Fruit fly (Drosophila melanogaster) whole organism, embryonic: ENCODE results near the gene Hr83.

ENCODE experiments used
- Aef1 ChIP-seq: fragments of 200-800 bp; sonication (Bioruptor generic); IDR thresholded peaks from 3 replicates; pipeline ENCODE4 v1.3.6; 2022; ENCODE audit warnings: missing biosample characterization, missing genetic modification characterization
- B-H1 ChIP-seq: fragments of 200-800 bp; sonication (Bioruptor generic); IDR thresholded peaks from 3 replicates; pipeline ENCODE4 v1.3.6; 2022; ENCODE audit warnings: missing biosample characterization, missing genetic modification characterization
- CG1024 ChIP-seq: fragments of 200-800 bp; sonication (Bioruptor generic); IDR thresholded peaks from 2 replicates; pipeline ENCODE4 v1.3.6; 2022; ENCODE audit warnings: missing biosample characterization, missing genetic modification characterization
- CG10543 ChIP-seq: fragments of 200-800 bp; sonication (Bioruptor generic); optimal IDR thresholded peaks from 3 replicates; lab custom pipeline; 2017; ENCODE audit warnings: missing biosample characterization, mild to moderate bottlenecking, missing genetic modification characterization, moderate library complexity
- CG12071 ChIP-seq: fragments of 200-800 bp; sonication (Bioruptor generic); optimal IDR thresholded peaks from 3 replicates; lab custom pipeline; 2018; ENCODE audit warnings: missing biosample characterization, mild to moderate bottlenecking, missing genetic modification characterization
- CG13894 ChIP-seq: fragments of 200-800 bp; sonication (Bioruptor generic); optimal IDR thresholded peaks from 3 replicates; lab custom pipeline; 2018; ENCODE audit warnings: missing biosample characterization, mild to moderate bottlenecking, missing genetic modification characterization, moderate library complexity
- CG1529 ChIP-seq: fragments of 200-800 bp; sonication (Bioruptor generic); optimal IDR thresholded peaks from 3 replicates; lab custom pipeline; 2018; ENCODE audit warnings: missing biosample characterization, missing genetic modification characterization
- CG16815 ChIP-seq: fragments of 200-800 bp; sonication (Bioruptor generic); optimal IDR thresholded peaks from 3 replicates; lab custom pipeline; 2017; ENCODE audit warnings: missing biosample characterization, mild to moderate bottlenecking, missing genetic modification characterization
- CG17568 ChIP-seq: fragments of 200-800 bp; sonication (Bioruptor generic); optimal IDR thresholded peaks from 2 replicates; lab custom pipeline; 2018; ENCODE audit warnings: missing biosample characterization, mild to moderate bottlenecking, missing genetic modification characterization, moderate library complexity
- CG1792 ChIP-seq: fragments of 200-800 bp; sonication (Bioruptor generic); optimal IDR thresholded peaks from 2 replicates; lab custom pipeline; 2016; ENCODE audit warnings: missing biosample characterization, missing genetic modification characterization
- CG18619 ChIP-seq: fragments of 200-800 bp; sonication (Bioruptor generic); optimal IDR thresholded peaks from 3 replicates; lab custom pipeline; 2017; ENCODE audit warnings: missing biosample characterization, mild to moderate bottlenecking, missing genetic modification characterization
- CG2129 ChIP-seq: fragments of 200-800 bp; sonication (Bioruptor generic); IDR thresholded peaks from 2 replicates; pipeline ENCODE4 v1.3.6; 2022; ENCODE audit warnings: missing biosample characterization, missing genetic modification characterization; ENCODE audit not compliant: partially characterized antibody
- CG31441 ChIP-seq: fragments of 200-800 bp; sonication (Bioruptor generic); IDR thresholded peaks from 2 replicates; pipeline ENCODE4 v1.3.6; 2022; ENCODE audit warnings: missing biosample characterization, missing genetic modification characterization
- CG4360 ChIP-seq: fragments of 200-800 bp; sonication (Bioruptor generic); IDR thresholded peaks from 2 replicates; pipeline ENCODE4 v1.3.6; 2022; ENCODE audit warnings: missing biosample characterization, missing genetic modification characterization
- CG8924 ChIP-seq: fragments of 200-800 bp; optimal IDR thresholded peaks from 3 replicates; lab custom pipeline; 2019; ENCODE audit warnings: missing biosample characterization, mild to moderate bottlenecking, missing genetic modification characterization, moderate library complexity
- CG9437 ChIP-seq: fragments of 200-800 bp; sonication (Bioruptor generic); optimal IDR thresholded peaks from 2 replicates; lab custom pipeline; 2018; ENCODE audit warnings: missing biosample characterization, mild to moderate bottlenecking, missing genetic modification characterization
- CrebB ChIP-seq: fragments of 200-800 bp; sonication (Bioruptor generic); optimal IDR thresholded peaks from 3 replicates; lab custom pipeline; 2018; ENCODE audit warnings: missing biosample characterization, mild to moderate bottlenecking, missing genetic modification characterization
- D19A ChIP-seq: fragments of 200-800 bp; optimal IDR thresholded peaks from 3 replicates; lab custom pipeline; 2019; ENCODE audit warnings: missing biosample characterization, mild to moderate bottlenecking, missing genetic modification characterization, moderate library complexity
- ERR ChIP-seq: fragments of 200-800 bp; sonication (Bioruptor generic); optimal IDR thresholded peaks from 2 replicates; lab custom pipeline; 2016; ENCODE audit warnings: missing biosample characterization, missing genetic modification characterization
- HLH3B ChIP-seq: fragments of 200-800 bp; sonication (Bioruptor generic); IDR thresholded peaks from 2 replicates; pipeline ENCODE4 v1.3.6; 2022; ENCODE audit warnings: missing biosample characterization, missing genetic modification characterization
- Lim3 ChIP-seq: fragments of 200-800 bp; sonication (Bioruptor generic); IDR thresholded peaks from 2 replicates; pipeline ENCODE4 v1.3.6; 2022; ENCODE audit warnings: missing biosample characterization, missing genetic modification characterization
- Nf-YA ChIP-seq: fragments of 200-800 bp; sonication (Bioruptor generic); IDR thresholded peaks from 2 replicates; pipeline ENCODE4 v1.3.6; 2022; ENCODE audit warnings: missing biosample characterization, missing genetic modification characterization
- NfI ChIP-seq: fragments of 200-800 bp; sonication (Bioruptor generic); optimal IDR thresholded peaks from 3 replicates; lab custom pipeline; 2018; ENCODE audit warnings: missing biosample characterization, mild to moderate bottlenecking, missing genetic modification characterization, moderate library complexity
- Scr ChIP-seq: fragments of 200-800 bp; sonication (Bioruptor generic); IDR thresholded peaks from 2 replicates; pipeline ENCODE4 v1.3.6; 2022; ENCODE audit warnings: missing biosample characterization, missing genetic modification characterization; ENCODE audit not compliant: partially characterized antibody
- Sin3A ChIP-seq: fragments of >200 bp; optimal IDR thresholded peaks from 2 replicates; lab custom pipeline; 2018
- Xrp1 ChIP-seq: fragments of 200-800 bp; sonication (Bioruptor generic); IDR thresholded peaks from 2 replicates; pipeline ENCODE4 v1.3.6; 2022; ENCODE audit warnings: missing biosample characterization, missing genetic modification characterization
- al ChIP-seq: fragments of 200-800 bp; sonication (Bioruptor generic); IDR thresholded peaks from 2 replicates; pipeline ENCODE4 v1.3.6; 2022; ENCODE audit warnings: missing biosample characterization, missing genetic modification characterization
- bab2 ChIP-seq: fragments of 200-800 bp; sonication (Bioruptor generic); optimal IDR thresholded peaks from 2 replicates; lab custom pipeline; 2016; ENCODE audit warnings: missing biosample characterization, missing genetic modification characterization
- cad ChIP-seq: fragments of >200 bp; optimal IDR thresholded peaks from 2 replicates; lab custom pipeline; 2017; ENCODE audit warnings: missing biosample characterization, missing genetic modification characterization
- chinmo ChIP-seq: fragments of 200-800 bp; sonication (Bioruptor generic); IDR thresholded peaks from 4 replicates; pipeline ENCODE4 v1.3.6; 2022; ENCODE audit warnings: missing biosample characterization, missing genetic modification characterization; ENCODE audit not compliant: partially characterized antibody
- chn ChIP-seq: fragments of 200-800 bp; sonication (Bioruptor generic); optimal IDR thresholded peaks from 2 replicates; lab custom pipeline; 2016; ENCODE audit warnings: missing biosample characterization, missing genetic modification characterization
- ci ChIP-seq: fragments of 200-800 bp; sonication (Bioruptor generic); IDR thresholded peaks from 3 replicates; pipeline ENCODE4 v1.3.6; 2022; ENCODE audit warnings: missing biosample characterization, missing genetic modification characterization
- disco-r ChIP-seq: fragments of 200-800 bp; sonication (Bioruptor generic); optimal IDR thresholded peaks from 2 replicates; lab custom pipeline; 2016; ENCODE audit warnings: missing biosample characterization, missing genetic modification characterization
- dmrt11E ChIP-seq: fragments of 200-800 bp; sonication (Bioruptor generic); optimal IDR thresholded peaks from 3 replicates; lab custom pipeline; 2018; ENCODE audit warnings: missing biosample characterization, mild to moderate bottlenecking, missing genetic modification characterization, moderate library complexity
- eve ChIP-seq, 2 experiments: fragments of >200 bp; optimal IDR thresholded peaks; 2 replicates each; lab custom pipeline; 2017; ENCODE audit warnings: missing biosample characterization in 2 of 2, missing genetic modification characterization in 2 of 2
- fd102C ChIP-seq: fragments of 200-800 bp; sonication (Bioruptor generic); optimal IDR thresholded peaks from 2 replicates; lab custom pipeline; 2018; ENCODE audit warnings: missing biosample characterization, mild to moderate bottlenecking, missing genetic modification characterization, moderate library complexity
- fd64A ChIP-seq: fragments of 200-800 bp; sonication (Bioruptor generic); optimal IDR thresholded peaks from 3 replicates; lab custom pipeline; 2018; ENCODE audit warnings: missing biosample characterization, mild to moderate bottlenecking, missing genetic modification characterization
- fd96Cb ChIP-seq: fragments of 200-800 bp; sonication (Bioruptor generic); optimal IDR thresholded peaks from 2 replicates; lab custom pipeline; 2018; ENCODE audit warnings: missing biosample characterization, mild to moderate bottlenecking, missing genetic modification characterization, moderate library complexity
- fu2 ChIP-seq: fragments of 200-800 bp; sonication (Bioruptor generic); optimal IDR thresholded peaks from 2 replicates; lab custom pipeline; 2016; ENCODE audit warnings: missing biosample characterization, missing genetic modification characterization
- hkb ChIP-seq, 2 experiments: fragments of 200-800 bp in 1 of 2; fragments of >200 bp in 1 of 2; sonication (Bioruptor generic) in 1 of 2; IDR thresholded peaks in 1 of 2; optimal IDR thresholded peaks in 1 of 2; 2 replicates each; pipeline versions ENCODE4 v1.3.6 to Lab custom; 2017 to 2022; ENCODE audit warnings: missing biosample characterization in 1 of 2, missing genetic modification characterization in 1 of 2
- ind ChIP-seq: fragments of 200-800 bp; sonication (Bioruptor generic); optimal IDR thresholded peaks from 3 replicates; lab custom pipeline; 2016; ENCODE audit warnings: missing biosample characterization, missing genetic modification characterization
- lab ChIP-seq: fragments of 200-800 bp; sonication (Bioruptor generic); optimal IDR thresholded peaks from 3 replicates; lab custom pipeline; 2017; ENCODE audit warnings: missing biosample characterization, missing genetic modification characterization, mild to moderate bottlenecking, moderate library complexity, missing genetic modification reagents
- otp ChIP-seq: fragments of 200-800 bp; sonication (Bioruptor generic); IDR thresholded peaks from 3 replicates; pipeline ENCODE4, ENCODE4 v1.3.6; 2022; ENCODE audit warnings: missing biosample characterization, missing genetic modification characterization
- phol ChIP-seq: fragments of 200-800 bp; sonication (Bioruptor generic); optimal IDR thresholded peaks from 3 replicates; lab custom pipeline; 2018; ENCODE audit warnings: missing biosample characterization, mild to moderate bottlenecking, missing genetic modification characterization, moderate library complexity
- seq ChIP-seq: fragments of 200-800 bp; sonication (Bioruptor generic); IDR thresholded peaks from 2 replicates; pipeline ENCODE4 v1.3.6; 2022; ENCODE audit warnings: missing biosample characterization, missing genetic modification characterization
- slou ChIP-seq: fragments of 200-800 bp; sonication (Bioruptor generic); optimal IDR thresholded peaks from 3 replicates; lab custom pipeline; 2016; ENCODE audit warnings: missing biosample characterization, missing genetic modification characterization
- so ChIP-seq: fragments of 200-800 bp; sonication (Bioruptor generic); IDR thresholded peaks from 3 replicates; pipeline ENCODE4 v1.3.6; 2022; ENCODE audit warnings: missing biosample characterization, missing genetic modification characterization
- toy ChIP-seq: fragments of 200-800 bp; sonication (Bioruptor generic); IDR thresholded peaks from 2 replicates; pipeline ENCODE4 v1.3.6; 2022; ENCODE audit warnings: missing biosample characterization, missing genetic modification characterization
- vnd ChIP-seq: fragments of 200-800 bp; sonication (Bioruptor generic); IDR thresholded peaks from 3 replicates; pipeline ENCODE4 v1.3.6; 2022; ENCODE audit warnings: missing biosample characterization, missing genetic modification characterization; ENCODE audit not compliant: partially characterized antibody

Hr83 gene

dm6 chr3R:6353624-6354352 is 4.7 kb downstream of the Hr83 start (continued):
- peak; percentile 82 for TF ChIP-seq fd96Cb (tag; lab: Kevin White, UChicago)
- peak; percentile 99 for TF ChIP-seq D19A
- peak; percentile 62; the same call in 1 of the 3 replicates for TF ChIP-seq so
- TF ChIP-seq Aef1 (GFP tag; lab: Robert Waterston, UW): peak; percentile 51; the same call in 1 of the 3 replicates
- no peak for TF ChIP-seq eve (GFP tag; optimal IDR thresholded peaks at IDR 0.05; lab: Kevin White, UChicago)
- TF ChIP-seq B-H1 (GFP tag; lab: Robert Waterston, UW): peak; percentile 56; the same call in 2 of the 3 replicates
- peak; percentile 90 for TF ChIP-seq phol (tag; lab: Kevin White, UChicago)
- no peak for TF ChIP-seq CrebB
- no peak for TF ChIP-seq CG1529
- TF ChIP-seq CG8924: no peak
- TF ChIP-seq CG9437 (GFP tag; lab: Kevin White, UChicago): peak; percentile 82
- TF ChIP-seq CG12071: no peak
- peak; percentile 45; the same call in 1 of the 2 replicates for TF ChIP-seq HLH3B (GFP tag; lab: Robert Waterston, UW)
- no peak for TF ChIP-seq fd102C (GFP tag; lab: Kevin White, UChicago)
- TF ChIP-seq CG17568: peak; percentile 47
- no peak for TF ChIP-seq vnd (GFP tag; lab: Robert Waterston, UW)
- TF ChIP-seq Nf-YA (GFP tag; lab: Robert Waterston, UW): no peak
- peak; percentile 64 for TF ChIP-seq disco-r
- TF ChIP-seq chinmo: no peak
- TF ChIP-seq Sin3A (lab: Kevin White, UChicago): no peak
- peak; percentile 12; the same call in 1 of the 3 replicates for TF ChIP-seq otp (GFP tag; lab: Robert Waterston, UW)
- peak; percentile 76 for TF ChIP-seq dmrt11E (tag; lab: Kevin White, UChicago)
- TF ChIP-seq CG16815 (GFP tag; lab: Kevin White, UChicago): peak; percentile 65
- peak; percentile 80 for TF ChIP-seq CG18619 (GFP tag; lab: Kevin White, UChicago)
- TF ChIP-seq toy (GFP tag; lab: Robert Waterston, UW): no peak
- no peak for TF ChIP-seq CG13894 (tag; lab: Kevin White, UChicago)
- TF ChIP-seq Scr (GFP tag; lab: Robert Waterston, UW): 0 out of 2 replicates have a peak, but pooled peaks have one; percentile 19
- TF ChIP-seq Lim3 (GFP tag; lab: Robert Waterston, UW): no peak
- TF ChIP-seq NfI (GFP tag; lab: Kevin White, UChicago): no peak
- peak; percentile 60 for TF ChIP-seq CG1792 (GFP tag; lab: Kevin White, UChicago)
- TF ChIP-seq CG2129: no peak
- no peak; the same call in 1 of the 2 replicates for TF ChIP-seq al (GFP tag; lab: Robert Waterston, UW)
- TF ChIP-seq cad (GFP tag; lab: Kevin White, UChicago): no peak
- peak; percentile 62; the same call in 1 of the 2 replicates for TF ChIP-seq seq (GFP tag; lab: Robert Waterston, UW)
- TF ChIP-seq fu2 (GFP tag; lab: Kevin White, UChicago): peak; percentile 67
- TF ChIP-seq CG10543: peak; percentile 61
- 0 out of 2 replicates have a peak, but pooled peaks have one; percentile 10 for TF ChIP-seq CG1024 (GFP tag; lab: Robert Waterston, UW)
- TF ChIP-seq ERR (GFP tag; lab: Kevin White, UChicago): no peak
- no peak for TF ChIP-seq CG4360 (GFP tag; lab: Robert Waterston, UW)
- TF ChIP-seq ind: peak; percentile 77
- TF ChIP-seq slou (GFP tag; lab: Kevin White, UChicago): peak; percentile 14
- peak; percentile 70 for TF ChIP-seq bab2 (GFP tag; lab: Kevin White, UChicago)
- TF ChIP-seq ci: peak; percentile 55; the same call in 1 of the 3 replicates
- TF ChIP-seq chn: peak; percentile 76
- TF ChIP-seq fd64A: no peak
- peak; percentile 55 for TF ChIP-seq Xrp1 (GFP tag; lab: Robert Waterston, UW)
- no peak for TF ChIP-seq CG31441
- no peak for TF ChIP-seq lab
- TF ChIP-seq hkb (optimal IDR thresholded peaks at IDR 0.05; lab: Kevin White, UChicago): no peak
- TF ChIP-seq hkb (GFP tag; IDR thresholded peaks at IDR 0.05; lab: Robert Waterston, UW): peak; percentile 67
